Worm (Caenorhabditis elegans): ENCODE measurements around the gene Y62H9A.13.

Gene Y62H9A.13

ce11 chrX:11937343-11937935 lies 20.6 kb downstream of the Y62H9A.13 start:
- peak; percentile 76 for TF ChIP-seq dpl-1 (GFP tag; optimal IDR thresholded peaks at IDR 0.05)
- TF ChIP-seq mxl-3 (GFP tag; optimal IDR thresholded peaks at IDR 0.05), result peak; percentile 92
- peak; percentile 99 for TF ChIP-seq F37D6.2 (tag; optimal IDR thresholded peaks at IDR 0.05)
- 0 out of 2 replicates have a peak, but pooled peaks have one; percentile 23 for TF ChIP-seq F44E2.7 (GFP tag; IDR thresholded peaks at IDR 0.05)
- peak; percentile 52 for TF ChIP-seq egl-27 (tag; optimal IDR thresholded peaks at IDR 0.05)
- TF ChIP-seq ceh-62 (tag; optimal IDR thresholded peaks at IDR 0.05), result no peak
- peak; percentile 97 for TF ChIP-seq ztf-7 (tag; optimal IDR thresholded peaks at IDR 0.05)
- TF ChIP-seq cey-2 (tag; optimal IDR thresholded peaks at IDR 0.05; ENCODE audit: borderline replicate concordance, insufficient read depth), result peak; percentile 55
- peak; percentile 88 for TF ChIP-seq lin-38 (GFP tag; IDR thresholded peaks at IDR 0.05)
- peak; percentile 75 for TF ChIP-seq Y105C5A.15 (GFP tag; IDR thresholded peaks at IDR 0.05)
- peak; percentile 95 for TF ChIP-seq nhr-28 (tag; optimal IDR thresholded peaks at IDR 0.05)
- no peak; the same call in 1 of the 2 replicates for TF ChIP-seq Y48G9A.11 (GFP tag; IDR thresholded peaks at IDR 0.05)
- TF ChIP-seq T26A8.4 (GFP tag; IDR thresholded peaks at IDR 0.05), result peak; percentile 99
- TF ChIP-seq nhr-102 (tag; optimal IDR thresholded peaks at IDR 0.05), result peak; percentile 99
- TF ChIP-seq saeg-2 (GFP tag; IDR thresholded peaks at IDR 0.05), result peak; percentile 95
- peak; percentile 95 for TF ChIP-seq ces-1 (GFP tag; optimal IDR thresholded peaks at IDR 0.05)
- peak; percentile 97 for TF ChIP-seq pha-4 (GFP tag; IDR thresholded peaks at IDR 0.05)
- TF ChIP-seq pha-4 (tag; optimal IDR thresholded peaks at IDR 0.05), result peak; percentile 78
- TF ChIP-seq daf-12 (tag; optimal IDR thresholded peaks at IDR 0.05), result no peak
- TF ChIP-seq nhr-6 (tag; optimal IDR thresholded peaks at IDR 0.05), result peak; percentile 98
- TF ChIP-seq unc-62 (GFP tag; optimal IDR thresholded peaks at IDR 0.05 in 1 of 2), result peak; percentile 91 to 100
- TF ChIP-seq unc-62 (tag; optimal IDR thresholded peaks at IDR 0.05), result peak; percentile 93
- TF ChIP-seq tag-97 (GFP tag; IDR thresholded peaks at IDR 0.05), result no peak
- peak; percentile 97 for TF ChIP-seq madf-9 (GFP tag; conservative IDR thresholded peaks at IDR 0.05)
- peak; percentile 96 for TF ChIP-seq php-3 (GFP tag; IDR thresholded peaks at IDR 0.05)
- peak; percentile 96 to 97 for TF ChIP-seq lsy-2 (tag; optimal IDR thresholded peaks at IDR 0.05)
- TF ChIP-seq ztf-11 (tag; optimal IDR thresholded peaks at IDR 0.05), result peak; percentile 84
- peak; percentile 98 for TF ChIP-seq egl-43 (GFP tag; IDR thresholded peaks at IDR 0.05)
- TF ChIP-seq mep-1 (tag; optimal IDR thresholded peaks at IDR 0.05), result peak; percentile 100
- TF ChIP-seq Y5F2A.4 (GFP tag; optimal IDR thresholded peaks at IDR 0.05), result peak; percentile 91
- no peak; the same call in 1 of the 2 replicates for TF ChIP-seq snpc-1.2 (GFP tag; IDR thresholded peaks at IDR 0.05)
- peak; percentile 89 for TF ChIP-seq Y75B8A.6 (GFP tag; IDR thresholded peaks at IDR 0.05)
- TF ChIP-seq lin-29 (GFP tag; IDR thresholded peaks at IDR 0.05), result peak; percentile 89
- peak; percentile 99 for TF ChIP-seq nhr-11 (tag; optimal IDR thresholded peaks at IDR 0.05)
- peak; percentile 90 for TF ChIP-seq nhr-237 (tag; optimal IDR thresholded peaks at IDR 0.05)
- TF ChIP-seq F26F4.8 (GFP tag; conservative IDR thresholded peaks at IDR 0.05), result no peak
- TF ChIP-seq daf-19 (GFP tag; conservative IDR thresholded peaks at IDR 0.05), result peak; percentile 96
- no peak for TF ChIP-seq skn-1 (tag; optimal IDR thresholded peaks at IDR 0.05)
- peak; percentile 31 to 75 for TF ChIP-seq ZK546.5 (tag; optimal IDR thresholded peaks at IDR 0.05)
- peak; percentile 97 for TF ChIP-seq dmd-6 (GFP tag; IDR thresholded peaks at IDR 0.05)
- TF ChIP-seq aly-2 (tag; optimal IDR thresholded peaks at IDR 0.05), result no peak
- no peak for TF ChIP-seq daf-8 (GFP tag; IDR thresholded peaks at IDR 0.05)
- TF ChIP-seq dmd-8 (GFP tag; IDR thresholded peaks at IDR 0.05), result peak; percentile 72
- peak; percentile 90 to 92 for TF ChIP-seq mdl-1 (tag; optimal IDR thresholded peaks at IDR 0.05)
- TF ChIP-seq arid-1 (GFP tag; conservative IDR thresholded peaks at IDR 0.05), result peak; percentile 66
- peak; percentile 97 for TF ChIP-seq nhr-25 (tag; optimal IDR thresholded peaks at IDR 0.05; ENCODE audit: borderline replicate concordance, insufficient read depth)
- peak; percentile 96 for TF ChIP-seq F10B5.3 (tag; optimal IDR thresholded peaks at IDR 0.05)
- peak; percentile 36 for TF ChIP-seq nhr-111 (GFP tag; optimal IDR thresholded peaks at IDR 0.05)
- peak; percentile 1 for TF ChIP-seq R02D3.7 (tag; optimal IDR thresholded peaks at IDR 0.05)
- peak; percentile 94 for TF ChIP-seq zag-1 (tag; optimal IDR thresholded peaks at IDR 0.05)
- no peak for TF ChIP-seq ceh-44 (GFP tag; IDR thresholded peaks at IDR 0.05)

Data from whole organism, L4 larva.